Fruit fly (Drosophila melanogaster) whole organism, embryonic: ENCODE data around the gene CG18661.

Experiments used
- Aef1 ChIP-seq: fragments of 200-800 bp; sonication (Bioruptor generic); IDR thresholded peaks from 3 replicates; pipeline ENCODE4 v1.3.6; 2022; ENCODE audit warnings: missing biosample characterization, missing genetic modification characterization
- Bgb ChIP-seq: fragments of 200-800 bp; sonication (Bioruptor generic); IDR thresholded peaks from 2 replicates; pipeline ENCODE4 v1.3.6; 2022; ENCODE audit warnings: missing biosample characterization, missing genetic modification characterization; ENCODE audit not compliant: partially characterized antibody
- CG11456 ChIP-seq: fragments of 200-800 bp; sonication (Bioruptor generic); IDR thresholded peaks from 3 replicates; pipeline ENCODE4 v1.3.6; 2022; ENCODE audit warnings: missing biosample characterization, missing genetic modification characterization
- CG12104 ChIP-seq: fragments of 200-800 bp; sonication (Bioruptor generic); optimal IDR thresholded peaks from 3 replicates; lab custom pipeline; 2016; ENCODE audit warnings: missing biosample characterization, missing genetic modification characterization
- CG12299 ChIP-seq: fragments of 200-800 bp; sonication (Bioruptor generic); optimal IDR thresholded peaks from 2 replicates; lab custom pipeline; 2018; ENCODE audit warnings: missing biosample characterization, mild to moderate bottlenecking, missing genetic modification characterization
- CG14965 ChIP-seq: fragments of 200-800 bp; sonication (Bioruptor generic); optimal IDR thresholded peaks from 2 replicates; lab custom pipeline; 2016; ENCODE audit warnings: missing biosample characterization, missing genetic modification characterization, borderline replicate concordance
- CG15269 ChIP-seq: fragments of 200-800 bp; sonication (Bioruptor generic); optimal IDR thresholded peaks from 2 replicates; lab custom pipeline; 2018; ENCODE audit warnings: missing biosample characterization, mild to moderate bottlenecking, missing genetic modification characterization, moderate library complexity
- CG16815 ChIP-seq: fragments of 200-800 bp; sonication (Bioruptor generic); optimal IDR thresholded peaks from 3 replicates; lab custom pipeline; 2017; ENCODE audit warnings: missing biosample characterization, mild to moderate bottlenecking, missing genetic modification characterization
- CG17568 ChIP-seq: fragments of 200-800 bp; sonication (Bioruptor generic); optimal IDR thresholded peaks from 2 replicates; lab custom pipeline; 2018; ENCODE audit warnings: missing biosample characterization, mild to moderate bottlenecking, missing genetic modification characterization, moderate library complexity
- CG18011 ChIP-seq: fragments of 200-800 bp; sonication (Bioruptor generic); optimal IDR thresholded peaks from 2 replicates; lab custom pipeline; 2017; ENCODE audit warnings: missing biosample characterization, missing genetic modification characterization, mild to moderate bottlenecking, moderate library complexity, missing genotype
- CG18262 ChIP-seq: fragments of 200-800 bp; optimal IDR thresholded peaks from 3 replicates; lab custom pipeline; 2019; ENCODE audit warnings: missing biosample characterization, mild to moderate bottlenecking, missing genetic modification characterization, moderate library complexity
- CG31224 ChIP-seq: fragments of 200-800 bp; sonication (Bioruptor generic); IDR thresholded peaks from 2 replicates; pipeline ENCODE4 v1.3.6; 2022; ENCODE audit warnings: missing biosample characterization, missing genetic modification characterization
- CG3281 ChIP-seq: fragments of 200-800 bp; sonication (Bioruptor generic); optimal IDR thresholded peaks from 3 replicates; lab custom pipeline; 2017; ENCODE audit warnings: missing biosample characterization, mild to moderate bottlenecking, missing genetic modification characterization
- CG3838 ChIP-seq: fragments of 200-800 bp; sonication (Bioruptor generic); optimal IDR thresholded peaks from 3 replicates; lab custom pipeline; 2016; ENCODE audit warnings: missing biosample characterization, missing genetic modification characterization
- CG4404 ChIP-seq: fragments of 200-800 bp; sonication (Bioruptor generic); IDR thresholded peaks from 2 replicates; pipeline ENCODE4 v1.3.6; 2022; ENCODE audit warnings: missing biosample characterization, missing genetic modification characterization
- CG6683 ChIP-seq: fragments of 200-800 bp; sonication (Bioruptor generic); optimal IDR thresholded peaks from 2 replicates; lab custom pipeline; 2017; ENCODE audit warnings: missing biosample characterization, mild to moderate bottlenecking, missing genetic modification characterization, missing genetic modification reagents
- CG8388 ChIP-seq: fragments of 200-800 bp; sonication (Bioruptor generic); optimal IDR thresholded peaks from 2 replicates; lab custom pipeline; 2019; ENCODE audit warnings: missing biosample characterization, mild to moderate bottlenecking, missing genetic modification characterization, moderate library complexity
- CG9215 ChIP-seq: fragments of 200-800 bp; sonication (Bioruptor generic); IDR thresholded peaks from 2 replicates; pipeline ENCODE4 v1.3.6; 2022; ENCODE audit warnings: missing biosample characterization, missing genetic modification characterization
- Dbx ChIP-seq: fragments of 200-800 bp; sonication (Bioruptor generic); IDR thresholded peaks from 3 replicates; pipeline ENCODE4 v1.3.6; 2022; ENCODE audit warnings: missing biosample characterization, missing genetic modification characterization
- Doc2 ChIP-seq: fragments of 200-800 bp; sonication (Bioruptor generic); IDR thresholded peaks from 2 replicates; pipeline ENCODE4 v1.3.6; 2022; ENCODE audit warnings: missing biosample characterization, missing genetic modification characterization
- Drgx ChIP-seq: fragments of 200-800 bp; sonication (Bioruptor generic); IDR thresholded peaks from 2 replicates; pipeline ENCODE4 v1.3.6; 2022; ENCODE audit warnings: missing biosample characterization, missing genetic modification characterization
- Eip74EF ChIP-seq, 2 experiments: fragments of 200-800 bp in 1 of 2; fragments of >200 bp in 1 of 2; sonication (Bioruptor generic) in 1 of 2; optimal IDR thresholded peaks; 2 replicates each; lab custom pipeline; 2017 to 2019; ENCODE audit warnings: missing biosample characterization in 2 of 2, missing genetic modification characterization in 2 of 2, mild to moderate bottlenecking in 1 of 2, moderate library complexity in 1 of 2
- Ets97D ChIP-seq: fragments of 200-800 bp; sonication (Bioruptor generic); optimal IDR thresholded peaks from 3 replicates; lab custom pipeline; 2016; ENCODE audit warnings: missing biosample characterization, missing genetic modification characterization
- H2.0 ChIP-seq: fragments of 200-800 bp; sonication (Bioruptor generic); IDR thresholded peaks from 2 replicates; pipeline ENCODE4 v1.3.6; 2022; ENCODE audit warnings: missing biosample characterization, missing genetic modification characterization
- HHEX ChIP-seq: fragments of 200-800 bp; sonication (Bioruptor generic); optimal IDR thresholded peaks from 3 replicates; lab custom pipeline; 2017; ENCODE audit warnings: missing biosample characterization, mild to moderate bottlenecking, missing genetic modification characterization, missing genetic modification reagents
- HLH54F ChIP-seq: fragments of 200-800 bp; sonication (Bioruptor generic); optimal IDR thresholded peaks from 3 replicates; lab custom pipeline; 2016; ENCODE audit warnings: missing biosample characterization, missing genetic modification characterization
- Hsf ChIP-seq: fragments of 200-800 bp; sonication (Bioruptor generic); optimal IDR thresholded peaks from 3 replicates; lab custom pipeline; 2016; ENCODE audit warnings: missing biosample characterization, missing genetic modification characterization
- Max ChIP-seq: fragments of 200-800 bp; sonication (Bioruptor generic); optimal IDR thresholded peaks from 2 replicates; lab custom pipeline; 2016; ENCODE audit warnings: missing biosample characterization, mild to moderate bottlenecking, missing genetic modification characterization
- Meics ChIP-seq: fragments of 200-800 bp; sonication (Bioruptor generic); optimal IDR thresholded peaks from 2 replicates; lab custom pipeline; 2017; ENCODE audit warnings: missing biosample characterization, mild to moderate bottlenecking, missing genetic modification characterization
- PHDP ChIP-seq: fragments of 200-800 bp; sonication (Bioruptor generic); optimal IDR thresholded peaks from 3 replicates; lab custom pipeline; 2018; ENCODE audit warnings: missing biosample characterization, mild to moderate bottlenecking, missing genetic modification characterization, moderate library complexity
- Sox102F ChIP-seq: fragments of 200-800 bp; sonication (Bioruptor generic); optimal IDR thresholded peaks from 2 replicates; lab custom pipeline; 2018; ENCODE audit warnings: missing biosample characterization, mild to moderate bottlenecking, missing genetic modification characterization, moderate library complexity
- Sry-δ ChIP-seq: fragments of 200-800 bp; sonication (Bioruptor generic); optimal IDR thresholded peaks from 2 replicates; lab custom pipeline; 2016; ENCODE audit warnings: missing biosample characterization, missing genetic modification characterization
- Xbp1 ChIP-seq: fragments of 200-800 bp; sonication (Bioruptor generic); optimal IDR thresholded peaks from 3 replicates; lab custom pipeline; 2016; ENCODE audit warnings: missing biosample characterization, mild to moderate bottlenecking, missing genetic modification characterization
- abd-A ChIP-seq: fragments of 200-800 bp; sonication (Bioruptor generic); optimal IDR thresholded peaks from 3 replicates; lab custom pipeline; 2019; ENCODE audit warnings: missing biosample characterization, mild to moderate bottlenecking, missing genetic modification characterization, moderate library complexity
- bbx ChIP-seq: fragments of 200-800 bp; sonication (Bioruptor generic); IDR thresholded peaks from 2 replicates; pipeline ENCODE4 v1.3.6; 2022; ENCODE audit warnings: missing biosample characterization, missing genetic modification characterization; ENCODE audit not compliant: partially characterized antibody
- chinmo ChIP-seq: fragments of 200-800 bp; sonication (Bioruptor generic); IDR thresholded peaks from 4 replicates; pipeline ENCODE4 v1.3.6; 2022; ENCODE audit warnings: missing biosample characterization, missing genetic modification characterization; ENCODE audit not compliant: partially characterized antibody
- ci ChIP-seq: fragments of 200-800 bp; sonication (Bioruptor generic); IDR thresholded peaks from 3 replicates; pipeline ENCODE4 v1.3.6; 2022; ENCODE audit warnings: missing biosample characterization, missing genetic modification characterization
- crol ChIP-seq: fragments of 200-800 bp; sonication (Bioruptor generic); IDR thresholded peaks from 2 replicates; pipeline ENCODE4 v1.3.6; 2022; ENCODE audit warnings: missing biosample characterization, missing genetic modification characterization
- danr ChIP-seq: fragments of 200-800 bp; sonication (Bioruptor generic); IDR thresholded peaks from 2 replicates; pipeline ENCODE4 v1.3.6; 2022; ENCODE audit warnings: missing biosample characterization, missing genetic modification characterization
- esg ChIP-seq: fragments of 200-800 bp; sonication (Bioruptor generic); conservative IDR thresholded peaks from 2 replicates; pipeline ENCODE4 v1.3.6; 2022; ENCODE audit warnings: missing biosample characterization, missing genetic modification characterization
- klu ChIP-seq: fragments of 200-800 bp; sonication (Bioruptor generic); IDR thresholded peaks from 2 replicates; pipeline ENCODE4 v1.3.6; 2022; ENCODE audit warnings: missing biosample characterization, missing genetic modification characterization
- lov ChIP-seq, 2 experiments: fragments of 200-800 bp in 1 of 2; fragments of >200 bp in 1 of 2; sonication (Bioruptor generic) in 1 of 2; IDR thresholded peaks in 1 of 2; optimal IDR thresholded peaks in 1 of 2; 2 replicates in 1 of 2; 3 replicates in 1 of 2; pipeline versions ENCODE4 v1.3.6 to Lab custom; 2017 to 2022; ENCODE audit warnings: missing biosample characterization in 1 of 2, missing genetic modification characterization in 1 of 2
- pho ChIP-seq: fragments of 200-800 bp; sonication (Bioruptor generic); optimal IDR thresholded peaks from 2 replicates; lab custom pipeline; 2016; ENCODE audit warnings: missing biosample characterization, missing genetic modification characterization
- pita ChIP-seq: fragments of 200-800 bp; sonication (Bioruptor generic); optimal IDR thresholded peaks from 2 replicates; lab custom pipeline; 2017; ENCODE audit warnings: missing biosample characterization, mild to moderate bottlenecking, missing genetic modification characterization
- sim ChIP-seq: fragments of 200-800 bp; sonication (Bioruptor generic); IDR thresholded peaks from 2 replicates; pipeline ENCODE4 v1.3.6; 2022; ENCODE audit warnings: missing biosample characterization, missing genetic modification characterization
- stc ChIP-seq: fragments of 200-800 bp; sonication (Bioruptor generic); IDR thresholded peaks from 2 replicates; pipeline ENCODE4 v1.3.6; 2022; ENCODE audit warnings: missing biosample characterization, missing genetic modification characterization
- z ChIP-seq: fragments of 200-800 bp; sonication (Bioruptor generic); IDR thresholded peaks from 3 replicates; pipeline ENCODE4 v1.3.6; 2022; ENCODE audit warnings: missing biosample characterization, missing genetic modification characterization
- zf30C ChIP-seq: fragments of 200-800 bp; sonication (Bioruptor generic); optimal IDR thresholded peaks from 3 replicates; lab custom pipeline; 2018; ENCODE audit warnings: missing biosample characterization, mild to moderate bottlenecking, missing genetic modification characterization

The CG18661 gene

DNA sequence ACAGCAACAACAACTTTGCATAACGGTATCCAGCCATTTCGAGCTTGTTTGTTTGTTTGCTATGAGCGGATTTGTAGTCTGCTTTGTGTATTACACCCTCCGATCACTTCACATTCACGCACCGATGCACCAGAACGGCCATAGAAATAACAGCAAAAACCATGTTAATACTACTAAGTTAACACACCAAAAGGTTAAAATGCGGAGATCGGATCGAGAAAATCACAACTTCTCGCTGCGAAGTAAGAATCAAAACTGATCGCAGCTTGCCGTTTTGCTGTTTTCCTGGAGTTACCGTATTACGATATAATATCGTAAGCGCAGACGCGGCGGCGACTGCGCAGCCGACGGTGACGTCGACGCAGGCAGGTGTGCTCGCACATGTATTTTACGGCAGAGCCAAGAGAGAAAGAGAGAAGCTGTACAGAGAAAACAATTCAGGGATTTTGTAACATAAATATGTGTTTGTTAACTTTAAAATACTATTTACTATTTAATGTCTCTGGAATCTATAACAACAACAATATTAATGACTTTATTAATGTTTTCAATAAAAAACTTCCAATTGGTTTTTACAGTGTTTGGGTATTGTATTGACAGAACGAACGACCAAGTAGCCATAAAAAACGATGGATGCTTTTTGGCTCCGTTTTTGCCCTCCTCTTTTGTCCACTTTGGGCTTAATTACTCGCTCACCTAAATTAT lies 12.6 kb upstream of the CG18661 start, which contains the start of gene CG13101 (continued):
- TF ChIP-seq Aef1 (GFP tag; lab: Robert Waterston, UW) = peak; percentile 82
- peak; percentile 91 for TF ChIP-seq CG17568 (GFP tag; lab: Kevin White, UChicago)
- peak; percentile 94 for TF ChIP-seq CG8388 (GFP tag; lab: Kevin White, UChicago)
- peak; percentile 93 for TF ChIP-seq klu
- TF ChIP-seq lov (optimal IDR thresholded peaks at IDR 0.05; lab: Kevin White, UChicago) = no peak
- peak; percentile 85; the same call in 2 of the 3 replicates for TF ChIP-seq lov (GFP tag; IDR thresholded peaks at IDR 0.05; lab: Robert Waterston, UW)
- peak; percentile 88 for TF ChIP-seq sim
- peak; percentile 72 for TF ChIP-seq crol (GFP tag; lab: Robert Waterston, UW)
- peak; percentile 63 for TF ChIP-seq CG18011
- peak; percentile 90 for TF ChIP-seq CG3281 (GFP tag; lab: Kevin White, UChicago)
- peak; percentile 53 for TF ChIP-seq Ets97D
- TF ChIP-seq H2.0 (GFP tag; lab: Robert Waterston, UW) = peak; percentile 93
- peak; percentile 96 for TF ChIP-seq PHDP (tag; lab: Kevin White, UChicago)
- peak in 1 of 2 experiments; percentile 90 for TF ChIP-seq Eip74EF (GFP tag; optimal IDR thresholded peaks at IDR 0.05; lab: Kevin White, UChicago)
- TF ChIP-seq ci (GFP tag; lab: Robert Waterston, UW) = peak; percentile 96
- TF ChIP-seq CG6683 (GFP tag; lab: Kevin White, UChicago) = peak; percentile 87
- TF ChIP-seq CG12299 (tag; lab: Kevin White, UChicago) = peak; percentile 88
- TF ChIP-seq CG9215 = peak; percentile 87
- TF ChIP-seq Max (GFP tag; lab: Kevin White, UChicago) = peak; percentile 85
- TF ChIP-seq CG11456 (GFP tag; lab: Robert Waterston, UW) = no peak; the same call in 1 of the 3 replicates
- peak; percentile 90 for TF ChIP-seq CG31224 (GFP tag; lab: Robert Waterston, UW)
- no peak for TF ChIP-seq pita (GFP tag; lab: Kevin White, UChicago)
- TF ChIP-seq Xbp1 (GFP tag; lab: Kevin White, UChicago) = peak; percentile 91
- TF ChIP-seq zf30C (GFP tag; lab: Kevin White, UChicago) = peak; percentile 75
- TF ChIP-seq esg (GFP tag; lab: Robert Waterston, UW) = peak; percentile 92
- TF ChIP-seq chinmo = 0 out of 4 replicates have a peak, but pooled peaks have one; percentile 65
- TF ChIP-seq Dbx (GFP tag; lab: Robert Waterston, UW) = peak; percentile 95
- TF ChIP-seq abd-A = peak; percentile 24
- peak; percentile 84 for TF ChIP-seq CG4404 (GFP tag; lab: Robert Waterston, UW)
- peak; percentile 84 for TF ChIP-seq CG12104 (GFP tag; lab: Kevin White, UChicago)
- TF ChIP-seq Drgx (GFP tag; lab: Robert Waterston, UW) = peak; percentile 97
- peak; percentile 92 for TF ChIP-seq Hsf (GFP tag; lab: Kevin White, UChicago)
- TF ChIP-seq Doc2 = no peak
- TF ChIP-seq HLH54F (GFP tag; lab: Kevin White, UChicago) = peak; percentile 78
- no peak for TF ChIP-seq bbx
- no peak for TF ChIP-seq CG14965 (GFP tag; lab: Kevin White, UChicago)
- TF ChIP-seq danr (GFP tag; lab: Robert Waterston, UW) = peak; percentile 85
- peak; percentile 86 for TF ChIP-seq Sox102F (GFP tag; lab: Kevin White, UChicago)
- TF ChIP-seq Meics (GFP tag; lab: Kevin White, UChicago) = peak; percentile 93
- peak; percentile 91 for TF ChIP-seq pho (GFP tag; lab: Kevin White, UChicago)
- TF ChIP-seq CG18262 (tag; lab: Kevin White, UChicago) = peak; percentile 94
- peak; percentile 95 for TF ChIP-seq CG15269 (tag; lab: Kevin White, UChicago)
- peak; percentile 89 for TF ChIP-seq HHEX (GFP tag; lab: Kevin White, UChicago)
- peak; percentile 76 for TF ChIP-seq CG16815 (GFP tag; lab: Kevin White, UChicago)
- no peak for TF ChIP-seq Bgb (GFP tag; lab: Robert Waterston, UW)
- TF ChIP-seq z (GFP tag; lab: Robert Waterston, UW) = peak; percentile 70; the same call in 2 of the 3 replicates
- peak; percentile 42 for TF ChIP-seq Sry-δ (GFP tag; lab: Kevin White, UChicago)
- peak; percentile 96 for TF ChIP-seq stc (GFP tag; lab: Robert Waterston, UW)
- peak; percentile 65 for TF ChIP-seq CG3838 (GFP tag; lab: Kevin White, UChicago)
